Worm (Caenorhabditis elegans): Measurements from ENCODE around the gene F59B2.12.
"Not testable (repeated sequence)": the region's sequence is repeated elsewhere in the genome, so short reads cannot be mapped to it uniquely, and the experiment has no call there.

DNA sequence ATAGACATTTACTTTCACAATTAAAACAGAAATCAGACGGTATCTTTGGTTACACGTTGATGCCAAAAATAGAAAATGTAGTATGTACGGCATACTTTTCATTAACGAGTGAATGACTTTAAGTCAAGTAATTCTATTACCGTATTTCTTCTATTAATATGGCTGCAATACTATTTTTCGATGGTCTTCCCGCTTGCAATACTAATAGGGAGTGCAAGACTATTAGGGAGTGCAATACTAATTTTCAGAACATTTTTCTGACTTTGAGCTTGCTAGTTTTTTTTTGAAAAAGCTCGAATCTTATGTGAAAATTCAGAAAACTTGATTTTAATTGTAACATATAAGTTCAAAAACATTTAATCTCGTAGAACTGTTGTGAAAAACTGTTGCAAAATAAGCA is 27.6 kb upstream of the F59B2.12 start, which contains the start of gene R08D7.7:
- not testable (repeated sequence) for TF ChIP-seq him-1, dao-5, W03F9.2 (tag; optimal IDR thresholded peaks at IDR 0.05)

Measured in whole organism, L4/young adult.